Fruit fly (Drosophila melanogaster) whole organism, embryonic: ENCODE measurements around the gene wdb.
A peak's percentile ranks its signal among the peaks of the same experiment; 100 is the strongest.

Source experiments
- CG1024 ChIP-seq: fragments of 200-800 bp; sonication (Bioruptor generic); IDR thresholded peaks from 2 replicates; pipeline ENCODE4 v1.3.6; 2022; ENCODE audit warnings: missing biosample characterization, missing genetic modification characterization
- CG10979 ChIP-seq: fragments of 200-800 bp; sonication (Bioruptor generic); optimal IDR thresholded peaks from 2 replicates; lab custom pipeline; 2018; ENCODE audit warnings: missing biosample characterization, mild to moderate bottlenecking, missing genetic modification characterization, moderate library complexity
- CG12391 ChIP-seq: fragments of 200-800 bp; sonication (Bioruptor generic); optimal IDR thresholded peaks from 3 replicates; lab custom pipeline; 2018; ENCODE audit warnings: missing biosample characterization, mild to moderate bottlenecking, missing genetic modification characterization, moderate library complexity
- CG12659 ChIP-seq: fragments of 200-800 bp; sonication (Bioruptor generic); optimal IDR thresholded peaks from 3 replicates; lab custom pipeline; 2017; ENCODE audit warnings: mild to moderate bottlenecking, missing biosample characterization, missing genetic modification reagents, missing genetic modification characterization
- CG12769 ChIP-seq: fragments of 200-800 bp; sonication (Bioruptor generic); optimal IDR thresholded peaks from 2 replicates; lab custom pipeline; 2019; ENCODE audit warnings: missing biosample characterization, mild to moderate bottlenecking, missing genetic modification characterization, moderate library complexity
- CG13424 ChIP-seq: fragments of 200-800 bp; sonication (Bioruptor generic); optimal IDR thresholded peaks from 2 replicates; lab custom pipeline; 2019; ENCODE audit warnings: missing biosample characterization, mild to moderate bottlenecking, missing genetic modification characterization, moderate library complexity
- CG17385 ChIP-seq: fragments of 200-800 bp; sonication (Bioruptor generic); optimal IDR thresholded peaks from 3 replicates; lab custom pipeline; 2018; ENCODE audit warnings: missing biosample characterization, mild to moderate bottlenecking, missing genetic modification characterization
- CG1792 ChIP-seq: fragments of 200-800 bp; sonication (Bioruptor generic); optimal IDR thresholded peaks from 2 replicates; lab custom pipeline; 2016; ENCODE audit warnings: missing biosample characterization, missing genetic modification characterization
- CG18476 ChIP-seq: fragments of 200-800 bp; sonication (Bioruptor generic); optimal IDR thresholded peaks from 2 replicates; lab custom pipeline; 2016; ENCODE audit warnings: missing biosample characterization, mild to moderate bottlenecking, missing genetic modification characterization
- CG2678 ChIP-seq: fragments of 200-800 bp; sonication (Bioruptor generic); optimal IDR thresholded peaks from 3 replicates; lab custom pipeline; 2019; ENCODE audit warnings: missing biosample characterization, mild to moderate bottlenecking, missing genetic modification characterization, moderate library complexity
- CG31365 ChIP-seq: fragments of 200-800 bp; sonication (Bioruptor generic); optimal IDR thresholded peaks from 2 replicates; lab custom pipeline; 2018; ENCODE audit warnings: missing biosample characterization, mild to moderate bottlenecking, missing genetic modification characterization
- CG3838 ChIP-seq: fragments of 200-800 bp; sonication (Bioruptor generic); optimal IDR thresholded peaks from 3 replicates; lab custom pipeline; 2016; ENCODE audit warnings: missing biosample characterization, missing genetic modification characterization
- CG3847 ChIP-seq: fragments of 200-800 bp; sonication (Bioruptor generic); IDR thresholded peaks from 2 replicates; pipeline ENCODE4 v1.3.6; 2022; ENCODE audit warnings: missing biosample characterization, missing genetic modification characterization
- CG42726 ChIP-seq: fragments of 200-800 bp; sonication (Bioruptor generic); IDR thresholded peaks from 2 replicates; pipeline ENCODE4 v1.3.6; 2022; ENCODE audit warnings: missing biosample characterization, missing genetic modification characterization; ENCODE audit not compliant: partially characterized antibody
- CG4707 ChIP-seq: fragments of 200-800 bp; sonication (Bioruptor generic); optimal IDR thresholded peaks from 2 replicates; lab custom pipeline; 2018; ENCODE audit warnings: missing biosample characterization, mild to moderate bottlenecking, missing genetic modification characterization, moderate library complexity
- CG5180 ChIP-seq: fragments of 200-800 bp; sonication (Bioruptor generic); optimal IDR thresholded peaks from 3 replicates; lab custom pipeline; 2017; ENCODE audit warnings: missing biosample characterization, missing genetic modification characterization, mild to moderate bottlenecking, moderate library complexity, missing genetic modification reagents
- CG6813 ChIP-seq: fragments of 200-800 bp; sonication (Bioruptor generic); optimal IDR thresholded peaks from 2 replicates; lab custom pipeline; 2017; ENCODE audit warnings: missing biosample characterization, missing genetic modification characterization, mild to moderate bottlenecking, moderate library complexity, missing genetic modification reagents
- CG7839 ChIP-seq: fragments of 200-800 bp; sonication (Bioruptor generic); optimal IDR thresholded peaks from 3 replicates; lab custom pipeline; 2018; ENCODE audit warnings: missing biosample characterization, mild to moderate bottlenecking, missing genetic modification characterization, moderate library complexity
- CG8359 ChIP-seq: fragments of 200-800 bp; sonication (Bioruptor generic); optimal IDR thresholded peaks from 2 replicates; lab custom pipeline; 2017; ENCODE audit warnings: missing biosample characterization, mild to moderate bottlenecking, missing genetic modification characterization, borderline replicate concordance
- CG8478 ChIP-seq: fragments of >200 bp; optimal IDR thresholded peaks from 2 replicates; lab custom pipeline; 2018
- CG9215 ChIP-seq: fragments of 200-800 bp; sonication (Bioruptor generic); IDR thresholded peaks from 2 replicates; pipeline ENCODE4 v1.3.6; 2022; ENCODE audit warnings: missing biosample characterization, missing genetic modification characterization
- CrebB ChIP-seq: fragments of 200-800 bp; sonication (Bioruptor generic); optimal IDR thresholded peaks from 3 replicates; lab custom pipeline; 2018; ENCODE audit warnings: missing biosample characterization, mild to moderate bottlenecking, missing genetic modification characterization
- D19B ChIP-seq: fragments of 200-800 bp; sonication (Bioruptor generic); optimal IDR thresholded peaks from 2 replicates; lab custom pipeline; 2017; ENCODE audit warnings: missing biosample characterization, mild to moderate bottlenecking, missing genetic modification characterization
- Deaf1 ChIP-seq: fragments of 200-800 bp; optimal IDR thresholded peaks from 3 replicates; lab custom pipeline; 2019; ENCODE audit warnings: missing biosample characterization, mild to moderate bottlenecking, missing genetic modification characterization, moderate library complexity
- Dll ChIP-seq: fragments of 200-800 bp; sonication (Bioruptor generic); IDR thresholded peaks from 4 replicates; pipeline ENCODE4 v1.3.6; 2022; ENCODE audit warnings: missing biosample characterization, missing genetic modification characterization; ENCODE audit not compliant: partially characterized antibody
- Dp ChIP-seq: fragments of 200-800 bp; sonication (Bioruptor generic); optimal IDR thresholded peaks from 2 replicates; lab custom pipeline; 2018; ENCODE audit warnings: missing biosample characterization, mild to moderate bottlenecking, missing genetic modification characterization, moderate library complexity
- Hand ChIP-seq: fragments of 200-800 bp; sonication (Bioruptor generic); optimal IDR thresholded peaks from 2 replicates; lab custom pipeline; 2017; ENCODE audit warnings: mild to moderate bottlenecking, missing biosample characterization, missing genetic modification reagents, missing genetic modification characterization
- Hey ChIP-seq: fragments of 200-800 bp; sonication (Bioruptor generic); optimal IDR thresholded peaks from 3 replicates; lab custom pipeline; 2018; ENCODE audit warnings: missing biosample characterization, mild to moderate bottlenecking, missing genetic modification characterization
- Hr3 ChIP-seq: fragments of 200-800 bp; sonication (Bioruptor generic); optimal IDR thresholded peaks from 3 replicates; lab custom pipeline; 2016; ENCODE audit warnings: missing biosample characterization, missing genetic modification characterization
- Lhr ChIP-seq: fragments of 200-800 bp; sonication (Bioruptor generic); optimal IDR thresholded peaks from 3 replicates; lab custom pipeline; 2017; ENCODE audit warnings: mild to moderate bottlenecking, missing biosample characterization, missing genetic modification reagents, missing genetic modification characterization
- NfI ChIP-seq: fragments of 200-800 bp; sonication (Bioruptor generic); optimal IDR thresholded peaks from 3 replicates; lab custom pipeline; 2018; ENCODE audit warnings: missing biosample characterization, mild to moderate bottlenecking, missing genetic modification characterization, moderate library complexity
- Opbp ChIP-seq: fragments of 200-800 bp; sonication (Bioruptor generic); IDR thresholded peaks from 3 replicates; pipeline ENCODE4 v1.3.6; 2022; ENCODE audit warnings: missing biosample characterization, missing genetic modification characterization; ENCODE audit not compliant: partially characterized antibody
- Ravus ChIP-seq: fragments of 200-800 bp; sonication (Bioruptor generic); IDR thresholded peaks from 2 replicates; pipeline ENCODE4 v1.3.6; 2022; ENCODE audit warnings: missing biosample characterization, missing genetic modification characterization
- Taf1 ChIP-seq: fragments of 200-800 bp; sonication (Bioruptor generic); IDR thresholded peaks from 2 replicates; pipeline ENCODE4 v1.3.6; 2022; ENCODE audit warnings: missing biosample characterization, missing genetic modification characterization
- aop ChIP-seq: fragments of 200-800 bp; sonication (Bioruptor generic); IDR thresholded peaks from 2 replicates; pipeline ENCODE4 v1.3.6; 2022; ENCODE audit warnings: missing biosample characterization, missing genetic modification characterization
- bbx ChIP-seq: fragments of 200-800 bp; sonication (Bioruptor generic); IDR thresholded peaks from 2 replicates; pipeline ENCODE4 v1.3.6; 2022; ENCODE audit warnings: missing biosample characterization, missing genetic modification characterization; ENCODE audit not compliant: partially characterized antibody
- bigmax ChIP-seq: fragments of 200-800 bp; sonication (Bioruptor generic); optimal IDR thresholded peaks from 2 replicates; lab custom pipeline; 2018; ENCODE audit warnings: missing biosample characterization, mild to moderate bottlenecking, missing genetic modification characterization
- crp ChIP-seq, 2 experiments: fragments of 200-800 bp; sonication (Bioruptor generic); optimal IDR thresholded peaks; 2 replicates in 1 of 2; 3 replicates in 1 of 2; lab custom pipeline; 2017; ENCODE audit warnings: missing biosample characterization in 2 of 2, missing genetic modification characterization in 2 of 2, mild to moderate bottlenecking in 1 of 2, moderate library complexity in 1 of 2
- emc ChIP-seq: fragments of 200-800 bp; sonication (Bioruptor generic); optimal IDR thresholded peaks from 2 replicates; lab custom pipeline; 2016; ENCODE audit warnings: missing biosample characterization, missing genetic modification characterization
- lov ChIP-seq, 2 experiments: fragments of 200-800 bp in 1 of 2; fragments of >200 bp in 1 of 2; sonication (Bioruptor generic) in 1 of 2; IDR thresholded peaks in 1 of 2; optimal IDR thresholded peaks in 1 of 2; 2 replicates in 1 of 2; 3 replicates in 1 of 2; pipeline versions ENCODE4 v1.3.6 to Lab custom; 2017 to 2022; ENCODE audit warnings: missing biosample characterization in 1 of 2, missing genetic modification characterization in 1 of 2
- org-1 ChIP-seq: fragments of 200-800 bp; sonication (Bioruptor generic); optimal IDR thresholded peaks from 2 replicates; lab custom pipeline; 2017; ENCODE audit warnings: missing biosample characterization, missing genetic modification characterization
- pum ChIP-seq: fragments of 200-800 bp; sonication (Bioruptor generic); optimal IDR thresholded peaks from 2 replicates; lab custom pipeline; 2016; ENCODE audit warnings: missing biosample characterization, missing genetic modification characterization
- repo ChIP-seq: fragments of 200-800 bp; sonication (Bioruptor generic); optimal IDR thresholded peaks from 2 replicates; lab custom pipeline; 2016; ENCODE audit warnings: missing biosample characterization, missing genetic modification characterization
- ro ChIP-seq: fragments of 200-800 bp; sonication (Bioruptor generic); IDR thresholded peaks from 2 replicates; pipeline ENCODE4 v1.3.6; 2022; ENCODE audit warnings: missing biosample characterization, missing genetic modification characterization
- salm ChIP-seq: fragments of 200-800 bp; sonication (Bioruptor generic); optimal IDR thresholded peaks from 2 replicates; lab custom pipeline; 2018; ENCODE audit warnings: missing biosample characterization, mild to moderate bottlenecking, missing genetic modification characterization
- sd ChIP-seq: fragments of 200-800 bp; sonication (Bioruptor generic); optimal IDR thresholded peaks from 3 replicates; lab custom pipeline; 2018; ENCODE audit warnings: missing biosample characterization, mild to moderate bottlenecking, missing genetic modification characterization, moderate library complexity
- seq ChIP-seq: fragments of 200-800 bp; sonication (Bioruptor generic); IDR thresholded peaks from 2 replicates; pipeline ENCODE4 v1.3.6; 2022; ENCODE audit warnings: missing biosample characterization, missing genetic modification characterization
- sna ChIP-seq: fragments of 200-800 bp; sonication (Bioruptor generic); IDR thresholded peaks from 2 replicates; pipeline ENCODE4 v1.3.6; 2022; ENCODE audit warnings: missing biosample characterization, missing genetic modification characterization; ENCODE audit not compliant: partially characterized antibody
- tin ChIP-seq: fragments of 200-800 bp; sonication (Bioruptor generic); optimal IDR thresholded peaks from 3 replicates; lab custom pipeline; 2016; ENCODE audit warnings: missing biosample characterization, missing genetic modification characterization
- zf30C ChIP-seq: fragments of 200-800 bp; sonication (Bioruptor generic); optimal IDR thresholded peaks from 3 replicates; lab custom pipeline; 2018; ENCODE audit warnings: missing biosample characterization, mild to moderate bottlenecking, missing genetic modification characterization

wdb gene

dm6 chr3R:27556972-27557371 lies 25.1 kb downstream of the wdb start (continued):
- TF ChIP-seq pum (GFP tag; lab: Kevin White, UChicago), result no peak
- no peak for TF ChIP-seq ro (GFP tag; lab: Robert Waterston, UW)
- TF ChIP-seq CG7839 (tag; lab: Kevin White, UChicago), result peak; percentile 48
- no peak; the same call in 1 of the 2 replicates for TF ChIP-seq Ravus
- no peak for TF ChIP-seq crp (GFP tag; optimal IDR thresholded peaks at IDR 0.05; lab: Kevin White, UChicago)
- no peak for TF ChIP-seq CG3838
- peak; percentile 23 for TF ChIP-seq tin (GFP tag; lab: Kevin White, UChicago)
- TF ChIP-seq seq, result peak; percentile 42; the same call in 1 of the 2 replicates
- peak; percentile 24 for TF ChIP-seq repo
- peak; percentile 0 for TF ChIP-seq Deaf1 (tag; lab: Kevin White, UChicago)
- TF ChIP-seq CG18476 (GFP tag; lab: Kevin White, UChicago), result no peak
- TF ChIP-seq CG42726, result no peak
- TF ChIP-seq salm, result no peak
- no peak for TF ChIP-seq CrebB (tag; lab: Kevin White, UChicago)
- TF ChIP-seq zf30C (GFP tag; lab: Kevin White, UChicago), result no peak
- TF ChIP-seq CG8359 (GFP tag; lab: Kevin White, UChicago), result no peak
- TF ChIP-seq CG9215 (GFP tag; lab: Robert Waterston, UW), result peak; percentile 65
- no peak for TF ChIP-seq CG13424 (tag; lab: Kevin White, UChicago)
- no peak for TF ChIP-seq CG1024 (GFP tag; lab: Robert Waterston, UW)
- TF ChIP-seq bbx (GFP tag; lab: Robert Waterston, UW), result no peak
- TF ChIP-seq D19B, result no peak
- no peak for TF ChIP-seq CG5180 (GFP tag; lab: Kevin White, UChicago)
- TF ChIP-seq CG2678, result peak; percentile 36
- TF ChIP-seq Lhr (GFP tag; lab: Kevin White, UChicago), result no peak
- TF ChIP-seq CG12659 (GFP tag; lab: Kevin White, UChicago), result peak; percentile 4
- no peak for TF ChIP-seq aop (GFP tag; lab: Robert Waterston, UW)
- peak; percentile 28 for TF ChIP-seq CG12769
- no peak for TF ChIP-seq sna (GFP tag; lab: Robert Waterston, UW)
- peak; percentile 10 for TF ChIP-seq NfI (GFP tag; lab: Kevin White, UChicago)
- TF ChIP-seq CG31365, result no peak
- no peak for TF ChIP-seq CG4707 (GFP tag; lab: Kevin White, UChicago)
- no peak for TF ChIP-seq Hr3 (GFP tag; lab: Kevin White, UChicago)
- TF ChIP-seq CG10979 (tag; lab: Kevin White, UChicago), result no peak
- peak; percentile 52 for TF ChIP-seq CG3847 (GFP tag; lab: Robert Waterston, UW)
- TF ChIP-seq CG6813, result no peak
- TF ChIP-seq Taf1 (GFP tag; lab: Robert Waterston, UW), result peak; percentile 21; the same call in 1 of the 2 replicates
- TF ChIP-seq CG8478 (lab: Kevin White, UChicago), result no peak
- TF ChIP-seq Dp, result no peak
- peak; percentile 45 for TF ChIP-seq CG1792
- TF ChIP-seq Opbp (GFP tag; lab: Robert Waterston, UW), result no peak
- TF ChIP-seq sd (tag; lab: Kevin White, UChicago), result no peak
- TF ChIP-seq Dll, result no peak
- TF ChIP-seq Hand (GFP tag; lab: Kevin White, UChicago), result no peak
- no peak for TF ChIP-seq CG17385 (GFP tag; lab: Kevin White, UChicago)
- peak; percentile 1 for TF ChIP-seq org-1 (GFP tag; lab: Kevin White, UChicago)
- TF ChIP-seq lov (optimal IDR thresholded peaks at IDR 0.05; lab: Kevin White, UChicago), result no peak
- no peak for TF ChIP-seq lov (GFP tag; IDR thresholded peaks at IDR 0.05; lab: Robert Waterston, UW)
- no peak for TF ChIP-seq bigmax (GFP tag; lab: Kevin White, UChicago)
- no peak for TF ChIP-seq CG12391 (tag; lab: Kevin White, UChicago)
- no peak for TF ChIP-seq Hey (tag; lab: Kevin White, UChicago)
- no peak for TF ChIP-seq emc (GFP tag; lab: Kevin White, UChicago)
